Worm (Caenorhabditis elegans): ENCODE measurements around the gene sri-31.

DNA sequence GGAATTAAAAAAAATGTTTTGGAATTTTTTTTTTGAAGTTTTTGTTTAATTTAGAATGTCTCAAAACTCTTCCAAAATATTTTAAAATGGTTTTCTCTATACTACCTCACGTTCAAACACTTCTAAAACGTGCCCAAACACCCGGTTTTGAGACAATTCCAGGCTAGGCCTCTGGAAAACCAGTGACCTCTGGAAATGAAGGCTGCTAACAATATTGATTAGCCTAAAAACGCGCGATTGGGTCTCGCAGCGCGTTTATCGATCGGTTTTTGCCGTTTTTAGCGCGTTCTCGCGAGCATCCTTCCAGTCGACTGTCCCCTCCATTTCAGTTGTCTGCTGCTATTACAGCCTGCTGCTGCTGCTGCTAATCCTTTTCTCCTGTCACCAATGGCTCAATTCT lies 10.0 kb downstream of the sri-31 start, which contains the start of gene Y25C1A.6:
- TF ChIP-seq ama-1 (optimal IDR thresholded peaks at IDR 0.05) (no peak), jun-1 (tag; optimal IDR thresholded peaks at IDR 0.05) (no peak), elt-3 (tag; optimal IDR thresholded peaks at IDR 0.05) (no peak), unc-98 (GFP tag; IDR thresholded peaks at IDR 0.05) (no peak), efl-3 (GFP tag; optimal IDR thresholded peaks at IDR 0.05) (no peak), C34B4.2 (tag; optimal IDR thresholded peaks at IDR 0.05) (no peak), ztf-11 (tag; optimal IDR thresholded peaks at IDR 0.05) (no peak), unc-86 (tag; optimal IDR thresholded peaks at IDR 0.05) (no peak), efl-1 (optimal IDR thresholded peaks at IDR 0.05) (no peak), efl-1 (GFP tag; optimal IDR thresholded peaks at IDR 0.05 in 1 of 2) (no peak), nhr-20 (tag; optimal IDR thresholded peaks at IDR 0.05) (no peak), irx-1 (tag; optimal IDR thresholded peaks at IDR 0.05) (no peak)
